Worm (Caenorhabditis elegans) whole organism, young adult: ENCODE measurements around the gene F10C1.3.

ENCODE experiments used
- F22D6.2 ChIP-seq: sonication (generic microtip); optimal IDR thresholded peaks from 2 replicates; lab custom pipeline; 2016; ENCODE audit warnings: mild to moderate bottlenecking, missing genetic modification characterization, missing compliant biosample characterization
- F39B2.1 ChIP-seq: fragments of 200-800 bp; sonication (Bioruptor generic); IDR thresholded peaks from 2 replicates; pipeline ENCODE4 v1.3.6; 2022; ENCODE audit warnings: missing genetic modification reagents, missing genetic modification characterization, missing compliant biosample characterization
- F57C9.4 ChIP-seq: sonication (generic microtip); optimal IDR thresholded peaks from 2 replicates; lab custom pipeline; 2017; ENCODE audit warnings: mild to moderate bottlenecking, missing genetic modification characterization, missing compliant biosample characterization
- K12H6.12 ChIP-seq: fragments of 200-800 bp; sonication (Bioruptor generic); optimal IDR thresholded peaks from 2 replicates; lab custom pipeline; 2018; ENCODE audit warnings: mild to moderate bottlenecking, missing genetic modification characterization, missing compliant biosample characterization
- T07F8.4 ChIP-seq: sonication (generic microtip); optimal IDR thresholded peaks from 2 replicates; lab custom pipeline; 2016; ENCODE audit warnings: mild to moderate bottlenecking, missing genetic modification characterization, moderate library complexity, missing compliant biosample characterization
- Y67H2A.10 ChIP-seq: fragments of 200-800 bp; sonication (Bioruptor generic); conservative IDR thresholded peaks from 2 replicates; pipeline ENCODE4 v1.3.6; 2022; ENCODE audit warnings: missing genetic modification reagents, missing genetic modification characterization, missing compliant biosample characterization
- aptf-3 ChIP-seq: fragments of 200-800 bp; sonication (Bioruptor generic); IDR thresholded peaks from 2 replicates; pipeline ENCODE4 v1.3.6; 2022; ENCODE audit warnings: missing genetic modification characterization, missing compliant biosample characterization
- athp-1 ChIP-seq: sonication (generic microtip); optimal IDR thresholded peaks from 2 replicates; lab custom pipeline; 2017; ENCODE audit warnings: mild to moderate bottlenecking, missing genetic modification characterization, missing compliant biosample characterization
- attf-5 ChIP-seq: fragments of 200-800 bp; sonication (Bioruptor generic); optimal IDR thresholded peaks from 2 replicates; lab custom pipeline; 2018; ENCODE audit warnings: mild to moderate bottlenecking, missing genetic modification characterization, missing compliant biosample characterization
- attf-6 ChIP-seq: fragments of 200-800 bp; sonication (Bioruptor generic); IDR thresholded peaks from 2 replicates; pipeline ENCODE4 v1.3.6; 2022; ENCODE audit warnings: missing genetic modification reagents, missing genetic modification characterization, missing compliant biosample characterization
- bed-1 ChIP-seq: fragments of 200-800 bp; sonication (Bioruptor generic); IDR thresholded peaks from 2 replicates; pipeline ENCODE4 v1.3.6; 2022; ENCODE audit warnings: missing genetic modification reagents, missing genetic modification characterization, missing compliant biosample characterization
- cebp-1 ChIP-seq, 2 experiments: fragments of 200-800 bp in 1 of 2; sonication (Bioruptor generic) in 1 of 2; sonication (generic microtip) in 1 of 2; IDR thresholded peaks in 1 of 2; optimal IDR thresholded peaks in 1 of 2; 2 replicates each; pipeline versions ENCODE4 v1.3.6 to Lab custom; 2017 to 2022; ENCODE audit warnings: missing compliant biosample characterization in 2 of 2, missing genetic modification characterization in 2 of 2, mild to moderate bottlenecking in 1 of 2, missing genetic modification reagents in 1 of 2, moderate library complexity in 1 of 2
- ceh-100 ChIP-seq: fragments of 200-800 bp; sonication (Bioruptor generic); IDR thresholded peaks from 2 replicates; pipeline ENCODE4 v1.3.6; 2022; ENCODE audit warnings: missing genetic modification reagents, missing genetic modification characterization, missing compliant biosample characterization
- ceh-58 ChIP-seq: fragments of 200-800 bp; sonication (Bioruptor generic); IDR thresholded peaks from 2 replicates; pipeline ENCODE4 v1.3.6; 2022; ENCODE audit warnings: missing genetic modification characterization, missing compliant biosample characterization
- ceh-79 ChIP-seq: sonication (generic microtip); optimal IDR thresholded peaks from 2 replicates; lab custom pipeline; 2017; ENCODE audit warnings: mild to moderate bottlenecking, missing genetic modification characterization, missing compliant biosample characterization
- efl-1 ChIP-seq: fragments of 150-350 bp; optimal IDR thresholded peaks from 2 replicates; lab custom pipeline; 2014; ENCODE audit warnings: missing biosample characterization, missing genetic modification reagents, missing genetic modification characterization
- egl-44 ChIP-seq: fragments of 200-800 bp; sonication (Bioruptor generic); IDR thresholded peaks from 2 replicates; pipeline ENCODE4 v1.3.6; 2022; ENCODE audit warnings: missing genetic modification reagents, missing genetic modification characterization, missing compliant biosample characterization
- ekl-4 ChIP-seq: fragments of 200-800 bp; sonication (Bioruptor generic); IDR thresholded peaks from 2 replicates; pipeline ENCODE4 v1.3.6; 2022; ENCODE audit warnings: missing genetic modification reagents, missing genetic modification characterization, missing compliant biosample characterization
- fkh-3 ChIP-seq: sonication (generic microtip); optimal IDR thresholded peaks from 2 replicates; lab custom pipeline; 2016; ENCODE audit warnings: mild to moderate bottlenecking, missing genetic modification characterization, missing compliant biosample characterization
- hmg-1.2 ChIP-seq: fragments of 200-800 bp; sonication (Bioruptor generic); IDR thresholded peaks from 2 replicates; pipeline ENCODE4 v1.3.6; 2022; ENCODE audit warnings: missing genetic modification reagents, missing genetic modification characterization, missing compliant biosample characterization
- hsf-1 ChIP-seq: fragments of 200-800 bp; sonication (Bioruptor generic); IDR thresholded peaks from 2 replicates; pipeline ENCODE4 v1.3.6; 2022; ENCODE audit warnings: missing genetic modification reagents, missing genetic modification characterization, missing compliant biosample characterization
- let-526 ChIP-seq: fragments of 200-800 bp; sonication (Bioruptor generic); IDR thresholded peaks from 2 replicates; pipeline ENCODE4 v1.3.6; 2022; ENCODE audit warnings: missing genetic modification reagents, missing genetic modification characterization, missing compliant biosample characterization
- lsl-1 ChIP-seq: fragments of 200-800 bp; sonication (Bioruptor generic); optimal IDR thresholded peaks from 2 replicates; lab custom pipeline; 2018; ENCODE audit warnings: mild to moderate bottlenecking, missing genetic modification characterization, moderate library complexity, missing compliant biosample characterization
- madf-6 ChIP-seq: fragments of 200-800 bp; sonication (Bioruptor generic); IDR thresholded peaks from 2 replicates; pipeline ENCODE4 v1.3.6; 2022; ENCODE audit warnings: missing genetic modification reagents, missing genetic modification characterization, missing compliant biosample characterization
- madf-8 ChIP-seq: fragments of 200-800 bp; sonication (Bioruptor generic); conservative IDR thresholded peaks from 2 replicates; pipeline ENCODE4 v1.3.6; 2022; ENCODE audit warnings: missing genetic modification reagents, missing genetic modification characterization, missing compliant biosample characterization
- mcd-1 ChIP-seq: fragments of 200-800 bp; sonication (Bioruptor generic); IDR thresholded peaks from 2 replicates; pipeline ENCODE4 v1.3.6; 2022; ENCODE audit warnings: missing genetic modification reagents, missing genetic modification characterization, missing compliant biosample characterization
- mes-4 ChIP-seq: sonication (generic microtip); optimal IDR thresholded peaks from 2 replicates; lab custom pipeline; 2016; ENCODE audit warnings: missing genotype, missing genetic modification characterization, missing compliant biosample characterization
- nhr-179 ChIP-seq: sonication (generic microtip); optimal IDR thresholded peaks from 2 replicates; lab custom pipeline; 2016; ENCODE audit warnings: mild to moderate bottlenecking, missing genetic modification characterization, missing compliant biosample characterization
- nhr-80 ChIP-seq: sonication (generic microtip); optimal IDR thresholded peaks from 2 replicates; lab custom pipeline; 2016; ENCODE audit warnings: missing genetic modification characterization, missing compliant biosample characterization
- pha-4 ChIP-seq: fragments of 150-350 bp; sonication (generic microtip); optimal IDR thresholded peaks from 2 replicates; lab custom pipeline; 2014; ENCODE audit warnings: missing biosample characterization, missing genetic modification reagents, missing genetic modification characterization
- rec-8 ChIP-seq, 2 experiments: sonication (generic microtip); optimal IDR thresholded peaks; 2 replicates each; lab custom pipeline; 2016; ENCODE audit warnings: mild to moderate bottlenecking in 2 of 2, missing genetic modification characterization in 2 of 2, missing genetic modification reagents in 2 of 2, missing genotype in 2 of 2, missing biosample characterization in 1 of 2, missing compliant biosample characterization in 1 of 2, moderate library complexity in 1 of 2
- snpc-3.4 ChIP-seq: sonication (generic microtip); optimal IDR thresholded peaks from 2 replicates; lab custom pipeline; 2017; ENCODE audit warnings: missing genetic modification characterization, mild to moderate bottlenecking, missing compliant biosample characterization, antibody characterized with exemption, moderate library complexity, missing genotype, missing genetic modification reagents
- snpc-4 ChIP-seq, 5 experiments: fragments of 150-350 bp in 1 of 5; sonication (generic microtip) in 4 of 5; optimal IDR thresholded peaks; 2 replicates each; lab custom pipeline; 2014 to 2018; ENCODE audit warnings: missing genetic modification characterization in 5 of 5, missing biosample characterization in 3 of 5, antibody characterized with exemption in 2 of 5, mild to moderate bottlenecking in 2 of 5, missing compliant biosample characterization in 2 of 5, missing genotype in 2 of 5, moderate library complexity in 2 of 5, missing genetic modification reagents in 1 of 5
- sptf-2 ChIP-seq: fragments of 200-800 bp; sonication (Bioruptor generic); optimal IDR thresholded peaks from 2 replicates; lab custom pipeline; 2018; ENCODE audit warnings: mild to moderate bottlenecking, missing genetic modification characterization, missing compliant biosample characterization
- xnd-1 ChIP-seq: sonication (generic microtip); optimal IDR thresholded peaks from 2 replicates; lab custom pipeline; 2016; ENCODE audit warnings: missing genotype, missing genetic modification reagents, missing genetic modification characterization, missing compliant biosample characterization
- ztf-22 ChIP-seq: fragments of 200-800 bp; sonication (Bioruptor generic); optimal IDR thresholded peaks from 2 replicates; lab custom pipeline; 2018; ENCODE audit warnings: mild to moderate bottlenecking, missing genetic modification characterization, moderate library complexity, missing compliant biosample characterization
- ztf-25 ChIP-seq: fragments of 200-800 bp; sonication (Bioruptor generic); IDR thresholded peaks from 2 replicates; pipeline ENCODE4 v1.3.6; 2022; ENCODE audit warnings: missing genetic modification reagents, missing genetic modification characterization, missing compliant biosample characterization
- ztf-28 ChIP-seq: fragments of 200-800 bp; sonication (Bioruptor generic); IDR thresholded peaks from 2 replicates; pipeline ENCODE4 v1.3.6; 2022; ENCODE audit warnings: missing genetic modification reagents, missing genetic modification characterization, missing compliant biosample characterization
- ztf-3 ChIP-seq: fragments of 200-800 bp; sonication (Bioruptor generic); optimal IDR thresholded peaks from 2 replicates; lab custom pipeline; 2018; ENCODE audit warnings: mild to moderate bottlenecking, missing genetic modification characterization, missing compliant biosample characterization
- ztf-6 ChIP-seq: fragments of 200-800 bp; sonication (Bioruptor generic); IDR thresholded peaks from 2 replicates; pipeline ENCODE4 v1.3.6; 2022; ENCODE audit warnings: missing genetic modification reagents, missing genetic modification characterization, missing compliant biosample characterization

The F10C1.3 gene

DNA sequence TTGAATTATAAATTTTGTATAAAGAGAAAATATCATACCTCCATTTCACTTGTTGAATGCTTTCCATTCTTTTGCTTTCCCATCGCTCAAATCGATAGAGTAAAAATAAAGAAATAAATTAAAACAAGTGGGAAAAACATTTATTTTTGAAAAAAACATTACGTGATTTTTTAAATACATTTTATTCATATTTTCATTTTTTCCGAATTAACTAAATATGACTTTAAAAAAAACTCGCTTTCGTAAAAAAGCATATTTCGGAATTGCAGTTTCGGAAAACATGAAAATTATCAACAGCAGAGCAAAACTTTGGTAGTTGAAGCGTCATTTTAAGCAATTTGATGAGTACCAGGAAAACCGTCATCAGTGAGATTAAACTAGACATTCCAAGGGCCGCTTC is 42.0 kb upstream of the F10C1.3 start, which contains the start of gene K05F1.8:
TSS of gene K05F1.8 (minus strand) at position 101 of the 400 bp plus-strand sequence.
- TF ChIP-seq snpc-3.4 = no peak
- no peak for TF ChIP-seq madf-8 (GFP tag; lab: Robert Waterston, UW)
- no peak for TF ChIP-seq attf-5
- no peak for TF ChIP-seq ztf-25 (GFP tag; lab: Robert Waterston, UW)
- TF ChIP-seq xnd-1 = no peak
- TF ChIP-seq hmg-1.2 (GFP tag; lab: Robert Waterston, UW) = no peak
- TF ChIP-seq aptf-3 (GFP tag; lab: Robert Waterston, UW) = no peak
- no peak for TF ChIP-seq pha-4

DNA sequence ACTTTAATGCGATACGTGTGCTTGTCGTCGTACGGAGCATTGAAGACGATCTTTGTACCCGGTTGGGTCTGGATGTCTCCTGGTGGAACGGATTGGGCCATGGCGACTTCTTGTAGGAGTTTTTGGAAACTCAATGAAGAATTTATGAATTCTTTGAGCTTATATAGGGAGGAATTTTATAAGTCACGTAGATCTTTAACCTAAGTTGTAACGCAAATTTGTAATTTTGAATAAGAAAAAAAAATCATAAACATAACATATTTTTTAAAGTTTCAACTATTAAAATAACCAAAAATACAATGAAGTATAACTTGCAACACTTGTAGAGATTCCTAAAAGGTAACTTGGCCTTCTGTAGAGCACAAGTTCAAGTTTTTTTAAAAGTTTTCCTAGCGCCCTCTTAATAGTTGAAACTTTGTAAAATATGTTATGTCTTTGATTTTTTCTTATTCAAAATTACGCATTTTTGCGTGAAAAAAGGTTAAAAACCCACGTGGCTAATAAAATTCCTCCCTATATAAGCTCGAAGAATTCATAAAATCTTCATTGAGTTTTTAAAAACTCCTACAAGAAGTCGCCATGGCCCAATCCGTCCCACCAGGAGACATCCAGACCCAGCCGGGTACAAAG is 39.9 kb upstream of the F10C1.3 start, which contains the start of the genes msp-63 and msp-142:
TSS of gene msp-63 (minus strand) at position 101 of the 630 bp plus-strand sequence.
TSS of gene msp-142 (plus strand) at position 580 of the 630 bp plus-strand sequence.
- TF ChIP-seq ztf-22 (GFP tag; lab: Kevin White, UChicago) = no peak
- no peak for TF ChIP-seq ztf-3 (GFP tag; lab: Kevin White, UChicago)
- TF ChIP-seq bed-1 (GFP tag; lab: Robert Waterston, UW) = no peak
- TF ChIP-seq let-526 (GFP tag; lab: Robert Waterston, UW) = no peak
- no peak for TF ChIP-seq lsl-1 (GFP tag; lab: Kevin White, UChicago)
- no peak for TF ChIP-seq F57C9.4 (tag; lab: Kevin White, UChicago)
- TF ChIP-seq F39B2.1 (GFP tag; lab: Robert Waterston, UW) = no peak
- TF ChIP-seq ztf-6 (GFP tag; lab: Robert Waterston, UW) = no peak
- TF ChIP-seq efl-1 (GFP tag; lab: Kevin White, UChicago) = no peak
- no peak for TF ChIP-seq T07F8.4 (tag; lab: Kevin White, UChicago)
- TF ChIP-seq madf-6 = no peak
- TF ChIP-seq athp-1 (tag; lab: Kevin White, UChicago) = no peak
- no peak for TF ChIP-seq ceh-58 (GFP tag; lab: Robert Waterston, UW)
- TF ChIP-seq mes-4 = no peak
- TF ChIP-seq rec-8 (tag; optimal IDR thresholded peaks at IDR 0.05; lab: Kevin White, UChicago) = no peak
- no peak for TF ChIP-seq hsf-1 (GFP tag; lab: Robert Waterston, UW)
- no peak for TF ChIP-seq pha-4
- TF ChIP-seq egl-44 = no peak
- TF ChIP-seq snpc-4 (GFP tag; optimal IDR thresholded peaks at IDR 0.05; lab: Kevin White, UChicago) = no peak
- TF ChIP-seq snpc-4 (tag; optimal IDR thresholded peaks at IDR 0.05; lab: Kevin White, UChicago) = no peak

DNA sequence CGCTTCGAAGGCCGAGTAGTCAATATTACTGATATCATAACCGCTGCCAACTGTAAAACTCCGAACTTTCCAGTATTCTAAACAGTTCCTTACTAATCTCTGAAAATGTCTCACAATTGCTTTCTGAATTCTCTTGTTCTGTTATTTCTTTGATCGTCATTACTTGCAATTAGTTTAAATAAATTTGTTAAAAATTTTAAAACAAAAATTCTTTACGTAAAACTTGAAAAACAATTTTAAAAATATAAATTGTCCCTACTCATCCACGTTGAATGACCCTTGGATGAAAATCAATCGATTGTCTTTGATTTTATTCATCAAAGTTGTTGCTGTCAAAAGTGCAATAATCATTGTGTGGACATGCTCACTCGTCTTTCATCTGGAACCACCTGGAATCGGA is 36.6 kb upstream of the F10C1.3 start, which contains the start of gene acdh-8:
TSS of gene acdh-8 (plus strand) at position 301 of the 400 bp plus-strand sequence.
- TF ChIP-seq nhr-179 (tag; lab: Kevin White, UChicago) (no peak), fkh-3 (tag; lab: Kevin White, UChicago) (no peak), mcd-1 (no peak), ceh-58 (GFP tag; lab: Robert Waterston, UW) (no peak), ekl-4 (GFP tag; lab: Robert Waterston, UW) (no peak), attf-6 (GFP tag; lab: Robert Waterston, UW) (no peak), ztf-28 (GFP tag; lab: Robert Waterston, UW) (no peak), K12H6.12 (tag; lab: Kevin White, UChicago) (no peak), ceh-79 (tag; lab: Kevin White, UChicago) (no peak), hsf-1 (GFP tag; lab: Robert Waterston, UW) (no peak), ceh-100 (no peak), sptf-2 (GFP tag; lab: Kevin White, UChicago) (no peak), Y67H2A.10 (GFP tag; lab: Robert Waterston, UW) (no peak), egl-44 (no peak), cebp-1 (GFP tag; IDR thresholded peaks at IDR 0.05; lab: Robert Waterston, UW) (no peak), cebp-1 (tag; optimal IDR thresholded peaks at IDR 0.05; lab: Kevin White, UChicago) (no peak), aptf-3 (GFP tag; lab: Robert Waterston, UW) (no peak), nhr-80 (tag; lab: Kevin White, UChicago) (no peak), F22D6.2 (tag; lab: Kevin White, UChicago) (no peak)
- TF ChIP-seq, all 124 proteins: peak for 0
